Fruit fly (Drosophila melanogaster): ENCODE results near the gene CG31296.

dm6 chr3R:15481606-15482005 is 49.7 kb downstream of the CG31296 start, which contains the start of gene B9d1:
- TF ChIP-seq CG8478 (optimal IDR thresholded peaks at IDR 0.05) (no peak), CTCF (optimal IDR thresholded peaks at IDR 0.05) (no peak)
